Fruit fly (Drosophila melanogaster) whole organism, embryonic: ENCODE measurements around the gene Nepl4.

Experiments
- Asciz ChIP-seq: fragments of 200-800 bp; sonication (Bioruptor generic); optimal IDR thresholded peaks from 2 replicates; lab custom pipeline; 2017; ENCODE audit warnings: missing biosample characterization, mild to moderate bottlenecking, missing genetic modification characterization, missing genetic modification reagents
- Awh ChIP-seq: fragments of 200-800 bp; sonication (Bioruptor generic); IDR thresholded peaks from 2 replicates; pipeline ENCODE4, ENCODE4 v1.3.6; 2022; ENCODE audit warnings: missing biosample characterization, missing genetic modification characterization
- B-H2 ChIP-seq: fragments of 200-800 bp; sonication (Bioruptor generic); optimal IDR thresholded peaks from 2 replicates; lab custom pipeline; 2018; ENCODE audit warnings: missing biosample characterization, mild to moderate bottlenecking, missing genetic modification characterization
- CG10267 ChIP-seq: fragments of 200-800 bp; sonication (Bioruptor generic); optimal IDR thresholded peaks from 2 replicates; lab custom pipeline; 2018; ENCODE audit warnings: missing biosample characterization, mild to moderate bottlenecking, missing genetic modification characterization, moderate library complexity
- CG11504 ChIP-seq: fragments of 200-800 bp; sonication (Bioruptor generic); optimal IDR thresholded peaks from 3 replicates; lab custom pipeline; 2019; ENCODE audit warnings: missing biosample characterization, mild to moderate bottlenecking, missing genetic modification characterization, moderate library complexity
- CG12942 ChIP-seq: fragments of 200-800 bp; sonication (Bioruptor generic); optimal IDR thresholded peaks from 3 replicates; lab custom pipeline; 2016; ENCODE audit warnings: missing biosample characterization, missing genetic modification characterization
- CG14667 ChIP-seq: fragments of 200-800 bp; sonication (Bioruptor generic); IDR thresholded peaks from 2 replicates; pipeline ENCODE4 v1.3.6; 2022; ENCODE audit warnings: missing biosample characterization, missing genetic modification characterization
- CG3726 ChIP-seq: fragments of 200-800 bp; sonication (Bioruptor generic); IDR thresholded peaks from 3 replicates; pipeline ENCODE4, ENCODE4 v1.3.6; 2022; ENCODE audit warnings: missing biosample characterization, missing genetic modification characterization
- CG3995 ChIP-seq: fragments of 200-800 bp; sonication (Bioruptor generic); optimal IDR thresholded peaks from 3 replicates; lab custom pipeline; 2016; ENCODE audit warnings: missing biosample characterization, missing genetic modification characterization
- CG4328 ChIP-seq: fragments of 200-800 bp; sonication (Bioruptor generic); optimal IDR thresholded peaks from 3 replicates; lab custom pipeline; 2017; ENCODE audit warnings: missing biosample characterization, missing genetic modification reagents, missing genetic modification characterization
- CG7556 ChIP-seq: fragments of 200-800 bp; sonication (Bioruptor generic); optimal IDR thresholded peaks from 2 replicates; lab custom pipeline; 2017; ENCODE audit warnings: missing biosample characterization, mild to moderate bottlenecking, missing genetic modification characterization
- CG8290 ChIP-seq, 3 experiments: fragments of 200-800 bp; sonication (Bioruptor generic); optimal IDR thresholded peaks; 2 replicates each; lab custom pipeline; 2016 to 2019; ENCODE audit warnings: missing biosample characterization in 3 of 3, missing genetic modification characterization in 3 of 3, mild to moderate bottlenecking in 2 of 3, moderate library complexity in 1 of 3
- CG8924 ChIP-seq: fragments of 200-800 bp; optimal IDR thresholded peaks from 3 replicates; lab custom pipeline; 2019; ENCODE audit warnings: missing biosample characterization, mild to moderate bottlenecking, missing genetic modification characterization, moderate library complexity
- CG9609 ChIP-seq: fragments of 200-800 bp; sonication (Bioruptor generic); optimal IDR thresholded peaks from 3 replicates; lab custom pipeline; 2016; ENCODE audit warnings: missing biosample characterization, missing genetic modification characterization
- Deaf1 ChIP-seq: fragments of 200-800 bp; optimal IDR thresholded peaks from 3 replicates; lab custom pipeline; 2019; ENCODE audit warnings: missing biosample characterization, mild to moderate bottlenecking, missing genetic modification characterization, moderate library complexity
- Elba2 ChIP-seq: fragments of 200-800 bp; sonication (Bioruptor generic); optimal IDR thresholded peaks from 3 replicates; lab custom pipeline; 2016; ENCODE audit warnings: missing biosample characterization, missing genetic modification characterization
- Ets65A ChIP-seq: fragments of 200-800 bp; sonication (Bioruptor generic); peaks from one replicate; lab custom pipeline; 2016; ENCODE audit warnings: missing biosample characterization, missing genetic modification characterization
- Gug ChIP-seq: fragments of 200-800 bp; sonication (Bioruptor generic); IDR thresholded peaks from 4 replicates; pipeline ENCODE4 v1.3.6; 2022; ENCODE audit warnings: missing biosample characterization, missing genetic modification characterization
- Max ChIP-seq: fragments of 200-800 bp; sonication (Bioruptor generic); optimal IDR thresholded peaks from 2 replicates; lab custom pipeline; 2016; ENCODE audit warnings: missing biosample characterization, mild to moderate bottlenecking, missing genetic modification characterization
- Neu2 ChIP-seq: fragments of 200-800 bp; sonication (Bioruptor generic); optimal IDR thresholded peaks from 3 replicates; lab custom pipeline; 2016; ENCODE audit warnings: missing biosample characterization, missing genetic modification characterization, borderline replicate concordance
- Ptx1 ChIP-seq: fragments of 200-800 bp; sonication (Bioruptor generic); IDR thresholded peaks from 2 replicates; pipeline ENCODE4 v1.3.6; 2022; ENCODE audit warnings: missing biosample characterization, missing genetic modification characterization
- Rfx ChIP-seq: fragments of 200-800 bp; sonication (Bioruptor generic); IDR thresholded peaks from 2 replicates; pipeline ENCODE4 v1.3.6; 2022; ENCODE audit warnings: missing biosample characterization, missing genetic modification characterization
- Rx ChIP-seq: fragments of 200-800 bp; sonication (Bioruptor generic); IDR thresholded peaks from 2 replicates; pipeline ENCODE4 v1.3.6; 2022; ENCODE audit warnings: missing biosample characterization, missing genetic modification characterization
- Scr ChIP-seq: fragments of 200-800 bp; sonication (Bioruptor generic); IDR thresholded peaks from 2 replicates; pipeline ENCODE4 v1.3.6; 2022; ENCODE audit warnings: missing biosample characterization, missing genetic modification characterization; ENCODE audit not compliant: partially characterized antibody
- Six4 ChIP-seq: fragments of 200-800 bp; sonication (Bioruptor generic); optimal IDR thresholded peaks from 2 replicates; lab custom pipeline; 2016; ENCODE audit warnings: missing biosample characterization, missing genetic modification characterization
- Xbp1 ChIP-seq: fragments of 200-800 bp; sonication (Bioruptor generic); optimal IDR thresholded peaks from 3 replicates; lab custom pipeline; 2016; ENCODE audit warnings: missing biosample characterization, mild to moderate bottlenecking, missing genetic modification characterization
- amos ChIP-seq: fragments of 200-800 bp; sonication (Bioruptor generic); IDR thresholded peaks from 2 replicates; pipeline ENCODE4 v1.3.6; 2022; ENCODE audit warnings: missing biosample characterization, missing genetic modification characterization; ENCODE audit not compliant: partially characterized antibody
- aop ChIP-seq: fragments of 200-800 bp; sonication (Bioruptor generic); IDR thresholded peaks from 2 replicates; pipeline ENCODE4 v1.3.6; 2022; ENCODE audit warnings: missing biosample characterization, missing genetic modification characterization
- ase ChIP-seq: fragments of 200-800 bp; sonication (Bioruptor generic); IDR thresholded peaks from 3 replicates; pipeline ENCODE4 v1.3.6; 2022; ENCODE audit warnings: missing biosample characterization, missing genetic modification characterization
- bsh ChIP-seq, 2 experiments: fragments of 200-800 bp; sonication (Bioruptor generic); optimal IDR thresholded peaks; 2 replicates each; lab custom pipeline; 2017 to 2018; ENCODE audit warnings: mild to moderate bottlenecking in 2 of 2, missing biosample characterization in 2 of 2, missing genetic modification characterization in 2 of 2, moderate library complexity in 1 of 2
- chm ChIP-seq: fragments of 200-800 bp; sonication (Bioruptor generic); IDR thresholded peaks from 2 replicates; pipeline ENCODE4 v1.3.6; 2022; ENCODE audit warnings: missing biosample characterization, missing genetic modification characterization
- dmrt99B ChIP-seq: fragments of 200-800 bp; sonication (Bioruptor generic); optimal IDR thresholded peaks from 2 replicates; lab custom pipeline; 2018; ENCODE audit warnings: missing biosample characterization, mild to moderate bottlenecking, missing genetic modification characterization, moderate library complexity
- exex ChIP-seq: fragments of 200-800 bp; sonication (Bioruptor generic); optimal IDR thresholded peaks from 4 replicates; lab custom pipeline; 2018; ENCODE audit warnings: missing biosample characterization, mild to moderate bottlenecking, missing genetic modification characterization, moderate library complexity
- eyg ChIP-seq: fragments of 200-800 bp; sonication (Bioruptor generic); optimal IDR thresholded peaks from 3 replicates; lab custom pipeline; 2016; ENCODE audit warnings: missing biosample characterization, missing genetic modification characterization
- fd96Cb ChIP-seq: fragments of 200-800 bp; sonication (Bioruptor generic); optimal IDR thresholded peaks from 2 replicates; lab custom pipeline; 2018; ENCODE audit warnings: missing biosample characterization, mild to moderate bottlenecking, missing genetic modification characterization, moderate library complexity
- fru ChIP-seq: fragments of >200 bp; optimal IDR thresholded peaks from 2 replicates; lab custom pipeline; 2017
- gsb ChIP-seq: fragments of 200-800 bp; sonication (Bioruptor generic); IDR thresholded peaks from 2 replicates; pipeline ENCODE4 v1.3.6; 2022; ENCODE audit warnings: missing biosample characterization, missing genetic modification characterization
- h ChIP-seq: fragments of >200 bp; optimal IDR thresholded peaks from 2 replicates; lab custom pipeline; 2017
- hb ChIP-seq: fragments of 200-800 bp; sonication (Bioruptor generic); IDR thresholded peaks from 3 replicates; pipeline ENCODE4 v1.3.6; 2022; ENCODE audit warnings: missing biosample characterization, missing genetic modification characterization; ENCODE audit not compliant: partially characterized antibody
- jing ChIP-seq: fragments of 200-800 bp; sonication (Bioruptor generic); optimal IDR thresholded peaks from 2 replicates; lab custom pipeline; 2018; ENCODE audit warnings: missing biosample characterization, mild to moderate bottlenecking, missing genetic modification characterization
- lola ChIP-seq, 3 experiments: fragments of >200 bp in 2 of 3; fragments of 200-800 bp in 1 of 3; sonication (Bioruptor generic) in 1 of 3; optimal IDR thresholded peaks; 2 replicates each; lab custom pipeline; 2017 to 2019; ENCODE audit warnings: missing biosample characterization in 3 of 3, missing genetic modification characterization in 3 of 3, mild to moderate bottlenecking in 1 of 3, moderate library complexity in 1 of 3
- nau ChIP-seq: fragments of 200-800 bp; sonication (Bioruptor generic); optimal IDR thresholded peaks from 3 replicates; lab custom pipeline; 2017; ENCODE audit warnings: missing biosample characterization, mild to moderate bottlenecking, missing genetic modification characterization, missing genetic modification reagents
- nmo ChIP-seq: fragments of 200-800 bp; sonication (Bioruptor generic); optimal IDR thresholded peaks from 2 replicates; lab custom pipeline; 2018; ENCODE audit warnings: missing biosample characterization, mild to moderate bottlenecking, missing genetic modification characterization, moderate library complexity
- pita ChIP-seq: fragments of 200-800 bp; sonication (Bioruptor generic); optimal IDR thresholded peaks from 2 replicates; lab custom pipeline; 2017; ENCODE audit warnings: missing biosample characterization, mild to moderate bottlenecking, missing genetic modification characterization
- ranshi ChIP-seq: fragments of 200-800 bp; sonication (Bioruptor generic); IDR thresholded peaks from 2 replicates; pipeline ENCODE4 v1.3.6; 2022; ENCODE audit warnings: missing biosample characterization, missing genetic modification characterization
- ro ChIP-seq: fragments of 200-800 bp; sonication (Bioruptor generic); IDR thresholded peaks from 2 replicates; pipeline ENCODE4 v1.3.6; 2022; ENCODE audit warnings: missing biosample characterization, missing genetic modification characterization
- sd ChIP-seq: fragments of 200-800 bp; sonication (Bioruptor generic); optimal IDR thresholded peaks from 3 replicates; lab custom pipeline; 2018; ENCODE audit warnings: missing biosample characterization, mild to moderate bottlenecking, missing genetic modification characterization, moderate library complexity
- sob ChIP-seq: fragments of 200-800 bp; sonication (Bioruptor generic); IDR thresholded peaks from 2 replicates; pipeline ENCODE4 v1.3.6; 2022; ENCODE audit warnings: missing biosample characterization, missing genetic modification characterization
- sr ChIP-seq: fragments of 200-800 bp; sonication (Bioruptor generic); IDR thresholded peaks from 3 replicates; pipeline ENCODE4 v1.3.6; 2022; ENCODE audit warnings: missing biosample characterization, missing genetic modification characterization
- wdn ChIP-seq: fragments of 200-800 bp; sonication (Bioruptor generic); IDR thresholded peaks from 2 replicates; pipeline ENCODE4 v1.3.6; 2022; ENCODE audit warnings: missing biosample characterization, missing genetic modification characterization
- zfh2 ChIP-seq: fragments of 200-800 bp; sonication (Bioruptor generic); optimal IDR thresholded peaks from 2 replicates; lab custom pipeline; 2016; ENCODE audit warnings: missing biosample characterization, missing genetic modification characterization

Nepl4 gene

dm6 chr2L:6351809-6352182, 15.9 kb upstream of the Nepl4 start (continued):
- TF ChIP-seq Scr (GFP tag; lab: Robert Waterston, UW) (no peak; the same call in 1 of the 2 replicates), pita (GFP tag; lab: Kevin White, UChicago) (no peak), hb (GFP tag; lab: Robert Waterston, UW) (no peak), CG12942 (GFP tag; lab: Kevin White, UChicago) (peak; percentile 55), Rx (GFP tag; lab: Robert Waterston, UW) (peak; percentile 82), ase (GFP tag; lab: Robert Waterston, UW) (peak; percentile 55; the same call in 2 of the 3 replicates), nau (peak; percentile 65), CG8290 (GFP tag; optimal IDR thresholded peaks at IDR 0.05; lab: Kevin White, UChicago) (peak; percentile 33), CG8290 (tag; optimal IDR thresholded peaks at IDR 0.05; lab: Kevin White, UChicago) (no peak), CG9609 (GFP tag; lab: Kevin White, UChicago) (peak; percentile 51), dmrt99B (tag; lab: Kevin White, UChicago) (peak; percentile 92), sd (tag; lab: Kevin White, UChicago) (peak; percentile 75), chm (GFP tag; lab: Robert Waterston, UW) (no peak), CG11504 (peak; percentile 91), aop (0 out of 2 replicates have a peak, but pooled peaks have one; percentile 31), eyg (GFP tag; lab: Kevin White, UChicago) (peak; percentile 70), exex (tag; lab: Kevin White, UChicago) (peak; percentile 84), CG3726 (GFP tag; lab: Robert Waterston, UW) (peak; percentile 78; the same call in 2 of the 3 replicates), ro (GFP tag; lab: Robert Waterston, UW) (peak; percentile 58; the same call in 1 of the 2 replicates), h (no peak), gsb (peak; percentile 78), nmo (peak; percentile 89), CG8924 (tag; lab: Kevin White, UChicago) (peak; percentile 87), lola (GFP tag; optimal IDR thresholded peaks at IDR 0.05; lab: Kevin White, UChicago) (peak in 1 of 3 experiments; percentile 35), Xbp1 (GFP tag; lab: Kevin White, UChicago) (peak; percentile 72), fru (lab: Kevin White, UChicago) (no peak), fd96Cb (tag; lab: Kevin White, UChicago) (peak; percentile 87), Six4 (GFP tag; lab: Kevin White, UChicago) (peak; percentile 53), Asciz (GFP tag; lab: Kevin White, UChicago) (peak; percentile 45), Ptx1 (GFP tag; lab: Robert Waterston, UW) (peak; percentile 94), amos (peak; percentile 38; the same call in 1 of the 2 replicates), CG3995 (GFP tag; lab: Kevin White, UChicago) (peak; percentile 44), CG7556 (GFP tag; lab: Kevin White, UChicago) (peak; percentile 77), ranshi (GFP tag; lab: Robert Waterston, UW) (peak; percentile 90), CG14667 (GFP tag; lab: Robert Waterston, UW) (peak; percentile 74), Awh (GFP tag; lab: Robert Waterston, UW) (no peak), Elba2 (GFP tag; lab: Kevin White, UChicago) (no peak), Max (peak; percentile 69), Gug (GFP tag; lab: Robert Waterston, UW) (peak; percentile 74; the same call in 3 of the 4 replicates), Neu2 (no peak), bsh (GFP tag; optimal IDR thresholded peaks at IDR 0.05; lab: Kevin White, UChicago) (peak in 1 of 2 experiments; percentile 66), zfh2 (peak; percentile 90), B-H2 (GFP tag; lab: Kevin White, UChicago) (peak; percentile 88), jing (GFP tag; lab: Kevin White, UChicago) (peak; percentile 53), sr (GFP tag; lab: Robert Waterston, UW) (no peak), Ets65A (peak; percentile 94), CG10267 (tag; lab: Kevin White, UChicago) (peak; percentile 66), wdn (GFP tag; lab: Robert Waterston, UW) (peak; percentile 76), CG4328 (GFP tag; lab: Kevin White, UChicago) (peak; percentile 65), Rfx (GFP tag; lab: Robert Waterston, UW) (peak; percentile 94), Deaf1 (tag; lab: Kevin White, UChicago) (peak; percentile 66), sob (peak; percentile 92)
